Worm (Caenorhabditis elegans): Measurements from ENCODE around the gene tni-1.

- peak in 1 of 2 experiments; percentile 98 for TF ChIP-seq unc-62 (GFP tag; optimal IDR thresholded peaks at IDR 0.05 in 1 of 2)
- no peak for TF ChIP-seq unc-62 (tag; optimal IDR thresholded peaks at IDR 0.05)
- TF ChIP-seq nhr-11 (tag; optimal IDR thresholded peaks at IDR 0.05) = peak; percentile 33
Observed at ce11 chrX:11344899-11345298, 32.4 kb downstream of the tni-1 start.
